Worm (Caenorhabditis elegans): ENCODE data around the gene K07E12.2.

DNA sequence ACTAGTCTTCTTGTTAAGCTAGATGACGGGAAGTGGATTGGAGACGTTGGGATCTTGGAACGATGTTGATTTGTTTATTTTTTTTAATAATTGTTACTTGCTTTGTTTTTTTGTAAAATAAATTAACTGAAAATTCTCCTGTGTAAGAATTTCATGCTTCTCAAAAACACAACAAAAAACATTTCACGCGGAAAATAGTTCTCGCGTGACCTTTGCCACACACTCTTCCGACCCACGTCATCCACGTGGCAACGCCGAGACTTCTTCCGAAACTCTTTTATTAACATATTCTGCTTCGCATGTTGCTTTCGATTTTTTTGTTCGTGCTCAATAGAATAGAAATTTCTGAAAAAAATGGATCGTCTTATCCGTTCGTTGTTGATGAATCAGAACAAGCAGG is 25.5 kb upstream of the K07E12.2 start, which contains the start of gene F37A4.5:
- TF ChIP-seq ceh-28 (tag; optimal IDR thresholded peaks at IDR 0.05): no peak
- TF ChIP-seq saeg-2 (GFP tag; IDR thresholded peaks at IDR 0.05): no peak
- TF ChIP-seq dmd-9 (GFP tag; IDR thresholded peaks at IDR 0.05): no peak
- no peak for TF ChIP-seq nhr-11 (tag; optimal IDR thresholded peaks at IDR 0.05)
- TF ChIP-seq jun-1 (tag; optimal IDR thresholded peaks at IDR 0.05): no peak
- no peak for TF ChIP-seq skn-1 (tag; optimal IDR thresholded peaks at IDR 0.05)
- no peak for TF ChIP-seq D1046.2 (GFP tag; IDR thresholded peaks at IDR 0.05)
- TF ChIP-seq unc-62 (GFP tag; optimal IDR thresholded peaks at IDR 0.05 in 1 of 2): no peak
- no peak for TF ChIP-seq unc-62 (tag; optimal IDR thresholded peaks at IDR 0.05)

Measured in whole organism, L4 larva.